Fruit fly (Drosophila melanogaster) whole organism, wandering third instar larva: Measurements from ENCODE around the gene Cdc42.

Experiments
- CG9705 ChIP-seq: fragments of 200-800 bp; sonication (Bioruptor generic); optimal IDR thresholded peaks from 2 replicates; lab custom pipeline; 2018; ENCODE audit warnings: missing biosample characterization, mild to moderate bottlenecking, missing genetic modification characterization
- Mio ChIP-seq: sonication (Bioruptor generic); optimal IDR thresholded peaks from 2 replicates; lab custom pipeline; 2016; ENCODE audit warnings: missing biosample characterization, missing genetic modification characterization
- Myc ChIP-seq: fragments of >200 bp; optimal IDR thresholded peaks from 2 replicates; lab custom pipeline; 2017
- pan ChIP-seq: fragments of >200 bp; optimal IDR thresholded peaks from 2 replicates; lab custom pipeline; 2017

- TF ChIP-seq Mio (GFP tag; lab: Kevin White, UChicago) (no peak), pan (lab: Kevin White, UChicago) (no peak), Myc (lab: Kevin White, UChicago) (no peak), CG9705 (GFP tag; lab: Kevin White, UChicago) (no peak)
Observed at dm6 chrX:19667444-19668104, 29.3 kb upstream of the Cdc42 start.
